Fruit fly (Drosophila melanogaster): ENCODE results near the gene GstD9.

The GstD9 gene

dm6 chr3R:12402935-12403334 is 35.6 kb upstream of the GstD9 start (continued):
- TF ChIP-seq CG15073 (GFP tag; optimal IDR thresholded peaks at IDR 0.05) (peak; percentile 76), chm (GFP tag; IDR thresholded peaks at IDR 0.05) (peak; percentile 100), grn (GFP tag; optimal IDR thresholded peaks at IDR 0.05) (peak; percentile 98), sd (tag; optimal IDR thresholded peaks at IDR 0.05) (peak; percentile 88), CTCF (GFP tag; optimal IDR thresholded peaks at IDR 0.05) (peak; percentile 70), vfl (GFP tag; optimal IDR thresholded peaks at IDR 0.05) (peak; percentile 93), Dbx (GFP tag; IDR thresholded peaks at IDR 0.05) (peak; percentile 99), chinmo (GFP tag; IDR thresholded peaks at IDR 0.05; ENCODE audit: partially characterized antibody) (no peak), CG8089 (GFP tag; optimal IDR thresholded peaks at IDR 0.05) (peak; percentile 88), Hr3 (GFP tag; optimal IDR thresholded peaks at IDR 0.05) (peak; percentile 91), pros (GFP tag; optimal IDR thresholded peaks at IDR 0.05) (peak; percentile 87), CG4820 (GFP tag; optimal IDR thresholded peaks at IDR 0.05) (peak; percentile 100), pnt (GFP tag; optimal IDR thresholded peaks at IDR 0.05) (peak; percentile 87), CG31441 (GFP tag; IDR thresholded peaks at IDR 0.05) (peak; percentile 99), CG7271 (tag; optimal IDR thresholded peaks at IDR 0.05) (peak; percentile 98), CkIIα-i1 (GFP tag; IDR thresholded peaks at IDR 0.05) (peak; percentile 71; the same call in 1 of the 2 replicates), Tbp (GFP tag; optimal IDR thresholded peaks at IDR 0.05) (no peak), CG2199 (GFP tag; IDR thresholded peaks at IDR 0.05) (peak; percentile 94), Ravus (GFP tag; IDR thresholded peaks at IDR 0.05) (peak; percentile 86), Nf-YC (tag; optimal IDR thresholded peaks at IDR 0.05) (peak; percentile 92), CG2889 (GFP tag; IDR thresholded peaks at IDR 0.05) (peak; percentile 86), amos (GFP tag; IDR thresholded peaks at IDR 0.05; ENCODE audit: partially characterized antibody) (no peak), danr (GFP tag; IDR thresholded peaks at IDR 0.05) (peak; percentile 87; the same call in 1 of the 2 replicates), Eip74EF (GFP tag; optimal IDR thresholded peaks at IDR 0.05) (peak in 1 of 2 experiments; percentile 98), h (optimal IDR thresholded peaks at IDR 0.05) (no peak), CG6683 (GFP tag; optimal IDR thresholded peaks at IDR 0.05) (peak; percentile 98), CG8290 (GFP tag; optimal IDR thresholded peaks at IDR 0.05) (peak; percentile 96), CG8290 (tag; optimal IDR thresholded peaks at IDR 0.05) (peak; percentile 95 to 97), CG2678 (tag; optimal IDR thresholded peaks at IDR 0.05) (peak; percentile 99), Sox100B (GFP tag; optimal IDR thresholded peaks at IDR 0.05) (peak; percentile 98), insv (GFP tag; optimal IDR thresholded peaks at IDR 0.05) (peak; percentile 22 to 79), zf30C (GFP tag; optimal IDR thresholded peaks at IDR 0.05) (peak; percentile 39), repo (GFP tag; optimal IDR thresholded peaks at IDR 0.05) (peak; percentile 98), CG14965 (GFP tag; optimal IDR thresholded peaks at IDR 0.05; ENCODE audit: borderline replicate concordance) (peak; percentile 89), CG17361 (GFP tag; IDR thresholded peaks at IDR 0.05) (peak; percentile 98), tx (GFP tag; optimal IDR thresholded peaks at IDR 0.05) (peak; percentile 84), Hey (tag; optimal IDR thresholded peaks at IDR 0.05) (peak; percentile 86), Drgx (GFP tag; IDR thresholded peaks at IDR 0.05) (peak; percentile 93), sisA (GFP tag; IDR thresholded peaks at IDR 0.05) (peak; percentile 89), CG17568 (GFP tag; optimal IDR thresholded peaks at IDR 0.05) (peak; percentile 97), knrl (GFP tag; IDR thresholded peaks at IDR 0.05; ENCODE audit: partially characterized antibody) (0 out of 3 replicates have a peak, but pooled peaks have one; percentile 19), Dek (tag; optimal IDR thresholded peaks at IDR 0.05) (peak; percentile 97), D (optimal IDR thresholded peaks at IDR 0.05) (no peak), D (GFP tag; optimal IDR thresholded peaks at IDR 0.05) (peak; percentile 96), CG10462 (GFP tag; optimal IDR thresholded peaks at IDR 0.05) (peak; percentile 93), CG12769 (tag; optimal IDR thresholded peaks at IDR 0.05) (peak; percentile 98), fd64A (GFP tag; optimal IDR thresholded peaks at IDR 0.05) (peak; percentile 95), CG3847 (GFP tag; IDR thresholded peaks at IDR 0.05) (peak; percentile 94), Dll (GFP tag; IDR thresholded peaks at IDR 0.05; ENCODE audit: partially characterized antibody) (peak; percentile 72), ftz-f1 (GFP tag; optimal IDR thresholded peaks at IDR 0.05) (peak; percentile 45), onecut (GFP tag; IDR thresholded peaks at IDR 0.05) (peak; percentile 97), CG9797 (GFP tag; optimal IDR thresholded peaks at IDR 0.05) (peak; percentile 41)
